Worm (Caenorhabditis elegans) whole organism, L4 larva: ENCODE measurements around the gene grd-3.

Source experiments
- Y105C5A.15 ChIP-seq: fragments of 200-800 bp; sonication (Bioruptor generic); IDR thresholded peaks from 2 replicates; pipeline ENCODE4 v1.3.6; 2022; ENCODE audit warnings: missing genetic modification characterization, missing compliant biosample characterization
- ama-1 ChIP-seq: fragments of 150-350 bp; optimal IDR thresholded peaks from 2 replicates; lab custom pipeline; 2014; ENCODE audit warnings: inconsistent platforms, mixed read lengths
- ceh-20 ChIP-seq: fragments of 200-800 bp; sonication (Bioruptor generic); IDR thresholded peaks from 2 replicates; pipeline ENCODE4 v1.3.6; 2022; ENCODE audit warnings: missing genetic modification reagents, missing genetic modification characterization, missing compliant biosample characterization
- ceh-82 ChIP-seq: sonication (generic microtip); optimal IDR thresholded peaks from 2 replicates; lab custom pipeline; 2017; ENCODE audit warnings: missing biosample characterization, missing genetic modification characterization
- egl-43 ChIP-seq: fragments of 200-800 bp; sonication (Bioruptor generic); IDR thresholded peaks from 2 replicates; pipeline ENCODE4 v1.3.6; 2022; ENCODE audit warnings: missing genetic modification reagents, missing genetic modification characterization, missing compliant biosample characterization
- hif-1 ChIP-seq, 2 experiments: sonication (generic microtip); optimal IDR thresholded peaks; 2 replicates each; lab custom pipeline; 2016 to 2017; ENCODE audit warnings: missing compliant biosample characterization in 2 of 2, missing genetic modification characterization in 2 of 2, missing genetic modification reagents in 2 of 2, missing genotype in 2 of 2, mild to moderate bottlenecking in 1 of 2
- lin-39 ChIP-seq: fragments of 150-350 bp; optimal IDR thresholded peaks from 2 replicates; lab custom pipeline; 2014; ENCODE audit warnings: missing biosample characterization, missing genetic modification reagents, missing genetic modification characterization
- lir-3 ChIP-seq: sonication (generic microtip); optimal IDR thresholded peaks from 2 replicates; lab custom pipeline; 2016; ENCODE audit warnings: mild to moderate bottlenecking, missing genetic modification characterization, missing compliant biosample characterization
- mdl-1 ChIP-seq, 2 experiments: fragments of 150-350 bp in 1 of 2; sonication (generic microtip) in 1 of 2; optimal IDR thresholded peaks; 2 replicates each; lab custom pipeline; 2014 to 2017; ENCODE audit warnings: missing biosample characterization in 2 of 2, missing genetic modification characterization in 2 of 2
- mep-1 ChIP-seq: fragments of 150-350 bp; sonication (generic microtip); optimal IDR thresholded peaks from 3 replicates; lab custom pipeline; 2014; ENCODE audit warnings: missing biosample characterization, missing genetic modification characterization
- nhr-10 ChIP-seq: fragments of 150-350 bp; optimal IDR thresholded peaks from 2 replicates; lab custom pipeline; 2014; ENCODE audit warnings: missing biosample characterization, missing genetic modification characterization
- nhr-25 ChIP-seq: sonication (generic microtip); optimal IDR thresholded peaks from 2 replicates; lab custom pipeline; 2017; ENCODE audit warnings: missing genetic modification characterization, mild to moderate bottlenecking, missing compliant biosample characterization, antibody characterized with exemption, moderate library complexity, borderline replicate concordance; ENCODE audit not compliant: insufficient read depth
- unc-39 ChIP-seq: sonication (generic microtip); optimal IDR thresholded peaks from 2 replicates; lab custom pipeline; 2017; ENCODE audit warnings: missing biosample characterization, missing genetic modification characterization
- unc-62 ChIP-seq, 3 experiments: fragments of 150-350 bp in 1 of 3; sonication (generic microtip); optimal IDR thresholded peaks in 2 of 3; peaks in 1 of 3; 1 replicate in 1 of 3; 2 replicates in 2 of 3; lab custom pipeline; 2014 to 2017; ENCODE audit warnings: missing biosample characterization in 3 of 3, missing genetic modification characterization in 3 of 3, missing genetic modification reagents in 3 of 3, missing genotype in 1 of 3

ce11 chrIV:3453346-3453745 is 13.9 kb downstream of the grd-3 start, which contains the start of gene srz-23:
- TF ChIP-seq hif-1 (tag; optimal IDR thresholded peaks at IDR 0.05; lab: Kevin White, UChicago) (no peak), egl-43 (no peak), mdl-1 (tag; optimal IDR thresholded peaks at IDR 0.05; lab: Kevin White, UChicago) (no peak), nhr-10 (tag; lab: Kevin White, UChicago) (no peak), ceh-82 (tag; lab: Kevin White, UChicago) (no peak), ceh-20 (GFP tag; lab: Robert Waterston, UW) (no peak), unc-39 (no peak), nhr-25 (tag; lab: Kevin White, UChicago) (no peak), unc-62 (GFP tag; optimal IDR thresholded peaks at IDR 0.05 in 1 of 2; lab: Kevin White, UChicago) (no peak), unc-62 (tag; optimal IDR thresholded peaks at IDR 0.05; lab: Kevin White, UChicago) (no peak), ama-1 (no peak), mep-1 (tag; lab: Kevin White, UChicago) (no peak), lin-39 (tag; lab: Kevin White, UChicago) (no peak), Y105C5A.15 (GFP tag; lab: Robert Waterston, UW) (no peak), lir-3 (tag; lab: Kevin White, UChicago) (no peak)
